Fruit fly (Drosophila melanogaster): Measurements from ENCODE around the gene Cdep.

DNA sequence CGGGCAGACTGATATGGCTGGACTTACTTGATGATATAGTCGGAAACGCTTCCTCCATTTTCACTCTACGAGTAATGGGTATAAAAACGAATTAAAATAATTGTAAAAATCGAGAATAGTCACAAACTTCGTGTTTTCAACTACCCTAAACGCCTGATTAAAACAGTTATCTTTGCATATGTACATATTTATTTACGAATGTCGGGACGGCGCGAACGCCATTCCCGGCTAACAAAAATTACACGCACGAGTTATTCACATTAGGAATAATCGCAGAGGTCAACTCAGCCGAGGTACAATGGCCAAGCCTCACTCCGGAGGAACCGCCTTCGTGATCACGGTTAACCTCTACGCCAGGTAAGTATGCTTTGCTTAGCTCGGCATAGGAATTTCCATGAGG, 37.4 kb downstream of the Cdep start:
- TF ChIP-seq Atf3 (GFP tag; optimal IDR thresholded peaks at IDR 0.05), result no peak
- TF ChIP-seq wor (GFP tag; IDR thresholded peaks at IDR 0.05), result no peak
- no peak for TF ChIP-seq CG12659 (GFP tag; optimal IDR thresholded peaks at IDR 0.05)
- no peak for TF ChIP-seq CG1529 (GFP tag; optimal IDR thresholded peaks at IDR 0.05)
